Worm (Caenorhabditis elegans) whole organism, L2 larva: ENCODE measurements around the gene cnb-1.

Source experiments
- F13H6.1 ChIP-seq: sonication (generic microtip); optimal IDR thresholded peaks from 2 replicates; lab custom pipeline; 2016; ENCODE audit warnings: missing genetic modification characterization, missing compliant biosample characterization
- ZK546.5 ChIP-seq: sonication (generic microtip); optimal IDR thresholded peaks from 2 replicates; lab custom pipeline; 2017; ENCODE audit warnings: missing biosample characterization, missing genetic modification characterization
- ceh-16 ChIP-seq: fragments of 150-350 bp; optimal IDR thresholded peaks from 2 replicates; lab custom pipeline; 2014; ENCODE audit warnings: missing biosample characterization, missing genetic modification characterization
- ceh-82 ChIP-seq: fragments of 150-350 bp; optimal IDR thresholded peaks from 2 replicates; lab custom pipeline; 2014; ENCODE audit warnings: missing biosample characterization, missing genetic modification characterization
- nhr-77 ChIP-seq: fragments of 150-350 bp; optimal IDR thresholded peaks from 2 replicates; lab custom pipeline; 2014; ENCODE audit warnings: missing biosample characterization, missing genetic modification characterization
- snpc-4 ChIP-seq: fragments of 150-350 bp; optimal IDR thresholded peaks from 2 replicates; lab custom pipeline; 2014; ENCODE audit warnings: missing biosample characterization, missing genetic modification characterization
- unc-39 ChIP-seq: fragments of 150-350 bp; optimal IDR thresholded peaks from 2 replicates; lab custom pipeline; 2014; ENCODE audit warnings: missing biosample characterization, missing genetic modification characterization
- unc-62 ChIP-seq: fragments of 150-350 bp; optimal IDR thresholded peaks from 2 replicates; lab custom pipeline; 2014; ENCODE audit warnings: missing biosample characterization, missing genetic modification reagents, missing genetic modification characterization
- ztf-11 ChIP-seq: sonication (generic microtip); optimal IDR thresholded peaks from 2 replicates; lab custom pipeline; 2017; ENCODE audit warnings: missing biosample characterization, missing genetic modification characterization

ce11 chrV:11410902-11411561 is 35.5 kb downstream of the cnb-1 start, which contains the start of the genes K03B8.8 and grl-3:
- TF ChIP-seq ceh-16 (tag; lab: Kevin White, UChicago) (no peak), ZK546.5 (no peak), F13H6.1 (no peak), nhr-77 (tag; lab: Kevin White, UChicago) (no peak), ztf-11 (tag; lab: Kevin White, UChicago) (no peak), unc-39 (tag; lab: Kevin White, UChicago) (no peak), unc-62 (GFP tag; lab: Kevin White, UChicago) (no peak), snpc-4 (no peak), ceh-82 (tag; lab: Kevin White, UChicago) (no peak)
